Fruit fly (Drosophila melanogaster) whole organism, larva: ENCODE data around the gene Pc.

Experiments used
- noc ChIP-seq: fragments of 200-800 bp; sonication (Bioruptor generic); optimal IDR thresholded peaks from 3 replicates; lab custom pipeline; 2019; ENCODE audit warnings: missing biosample characterization, mild to moderate bottlenecking, missing genetic modification characterization, moderate library complexity

The Pc gene

dm6 chr3L:21319957-21320356 lies 2.1 kb upstream of the Pc start:
- TF ChIP-seq noc (tag; lab: Kevin White, UChicago), result no peak

- no peak for TF ChIP-seq noc (tag; lab: Kevin White, UChicago)
Observed at dm6 chr3L:21319313-21319907, 1.6 kb upstream of the Pc start.

DNA sequence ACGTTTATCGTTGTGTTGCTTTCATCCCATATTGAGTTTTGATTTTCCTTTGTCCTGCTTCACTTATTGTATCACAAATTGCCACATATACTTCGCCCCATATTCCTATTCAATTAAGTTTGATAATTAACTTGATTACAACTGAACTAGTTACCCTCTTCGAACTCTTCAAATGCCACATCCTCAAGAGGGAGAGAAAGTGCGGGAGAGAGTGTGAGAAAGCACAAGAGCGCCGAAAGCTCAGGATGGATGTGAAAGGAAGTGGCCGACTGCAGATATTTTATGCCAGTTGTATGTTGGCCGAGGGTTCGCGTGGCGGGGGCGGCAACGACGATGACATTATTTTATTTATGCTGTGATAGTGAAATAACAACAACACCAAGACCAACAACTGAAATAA lies 654 bp upstream of the Pc start, which contains the start of gene Rab26:
Gene Rab26, plus strand, starts transcription at position 301 of the 400 bp plus-strand sequence.
- no peak for TF ChIP-seq noc (tag; lab: Kevin White, UChicago)

- peak; percentile 100 for TF ChIP-seq noc (tag; lab: Kevin White, UChicago)
Observed at dm6 chr3L:21304400-21304799, 13.4 kb downstream of the Pc start, which contains the start of the genes CG11309 and CG7632. TSS of gene CG11309 (minus strand) at chr3L:21304658. TSS of gene CG7632 (plus strand) at chr3L:21304697.

- no peak for TF ChIP-seq noc (tag; lab: Kevin White, UChicago)
Observed at dm6 chr3L:21303659-21304058, 14.2 kb downstream of the Pc start.

- no peak for TF ChIP-seq noc (tag; lab: Kevin White, UChicago)
Observed at dm6 chr3L:21302493-21302892, 15.3 kb downstream of the Pc start.

DNA sequence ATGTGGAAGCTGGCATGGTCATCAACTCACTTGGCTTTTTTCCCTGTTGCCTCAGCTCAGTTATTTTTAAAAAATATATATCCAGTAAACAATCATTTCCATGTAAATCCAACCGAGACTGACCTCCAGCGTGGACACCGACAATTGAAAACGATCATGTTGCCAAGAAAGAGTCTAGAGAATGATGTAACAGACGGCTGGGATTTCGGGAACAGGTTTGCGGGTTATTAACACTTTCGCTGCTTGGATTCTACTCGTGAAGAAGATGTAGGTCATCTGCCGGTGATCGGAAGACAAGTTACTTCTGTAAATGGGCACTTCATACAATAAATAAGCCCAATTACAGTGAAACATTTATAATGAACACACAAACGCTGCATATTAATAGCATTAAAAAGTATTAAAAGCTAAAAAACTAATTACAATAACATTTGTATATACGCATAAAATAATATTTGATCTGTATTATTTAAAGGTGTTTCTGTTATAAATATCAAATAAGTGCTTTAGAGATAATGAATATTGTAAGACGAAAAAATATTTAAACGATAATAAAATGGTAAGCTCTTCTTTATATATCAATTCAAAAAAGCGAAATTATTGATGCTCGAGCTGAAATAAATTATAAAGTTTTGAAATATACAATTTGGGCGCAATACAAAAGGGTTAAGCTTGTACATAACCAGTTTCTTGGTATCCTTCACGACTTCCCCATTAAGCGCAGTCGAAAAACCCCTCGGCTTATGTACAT lies 15.9 kb downstream of the Pc start:
- no peak for TF ChIP-seq noc (tag; lab: Kevin White, UChicago)

dm6 chr3L:21300280-21300679 lies 17.5 kb downstream of the Pc start, which contains the start of gene Cpr78Cc:
TSS of gene Cpr78Cc (plus strand) at chr3L:21300580.
- no peak for TF ChIP-seq noc (tag; lab: Kevin White, UChicago)

- no peak for TF ChIP-seq noc (tag; lab: Kevin White, UChicago)
Observed at dm6 chr3L:21299203-21299602, 18.6 kb downstream of the Pc start.

- no peak for TF ChIP-seq noc (tag; lab: Kevin White, UChicago)
Observed at dm6 chr3L:21298375-21298774, 19.4 kb downstream of the Pc start, which contains the start of gene CG43702. TSS of gene CG43702 (plus strand) at chr3L:21298675.

DNA sequence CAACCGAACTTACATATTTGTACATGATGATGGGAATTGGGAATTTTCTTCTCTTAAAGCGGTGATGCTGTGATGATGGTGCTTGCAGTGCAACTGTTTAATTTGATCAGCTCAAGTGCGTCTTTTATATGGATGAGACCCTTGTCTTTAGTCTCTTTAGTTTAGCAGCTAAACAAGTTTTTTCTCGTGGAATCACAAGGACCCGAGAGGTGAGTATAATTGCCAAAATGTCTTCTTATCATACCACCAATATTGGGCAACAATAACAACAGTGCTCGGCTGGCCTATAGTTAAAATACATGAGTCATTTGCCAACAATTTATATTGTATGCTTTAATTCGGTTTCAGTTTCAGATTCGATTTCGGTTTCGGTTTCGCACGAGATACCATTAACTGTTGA lies 20.1 kb downstream of the Pc start, which contains the start of gene Edg78E:
Gene Edg78E, minus strand, starts transcription at position 101 of the 400 bp plus-strand sequence.
- TF ChIP-seq noc (tag; lab: Kevin White, UChicago), result no peak

dm6 chr3L:21294202-21294601 lies 23.6 kb downstream of the Pc start, which contains the start of gene Cpr78Cb:
TSS of gene Cpr78Cb (plus strand) at chr3L:21294492.
- no peak for TF ChIP-seq noc (tag; lab: Kevin White, UChicago)

- TF ChIP-seq noc (tag; lab: Kevin White, UChicago), result no peak
Observed at dm6 chr3L:21292700-21293099, 25.1 kb downstream of the Pc start, which contains the start of gene Cpr78Ca. TSS of gene Cpr78Ca (minus strand) at chr3L:21292800.

- no peak for TF ChIP-seq noc (tag; lab: Kevin White, UChicago)
Observed at dm6 chr3L:21291055-21291454, 26.8 kb downstream of the Pc start.

DNA sequence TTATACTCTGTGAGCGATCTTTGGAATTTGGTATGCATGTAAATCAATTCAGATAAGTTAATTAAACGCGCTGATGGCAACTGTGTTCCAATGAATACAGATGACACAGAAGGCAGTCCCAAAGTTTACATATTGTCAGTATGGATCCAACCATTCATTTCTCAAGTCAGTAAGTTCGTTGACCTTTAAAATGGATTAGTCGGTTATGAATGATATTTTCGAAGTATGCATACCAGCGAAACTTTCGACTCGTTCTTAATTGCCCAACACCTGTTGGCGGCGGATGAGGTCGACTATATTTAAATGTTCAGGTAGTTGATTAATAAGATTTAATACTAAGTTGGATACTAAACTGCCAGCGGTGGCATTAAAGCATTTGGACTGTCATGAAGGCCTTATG lies 27.5 kb downstream of the Pc start:
- TF ChIP-seq noc (tag; lab: Kevin White, UChicago), result no peak

DNA sequence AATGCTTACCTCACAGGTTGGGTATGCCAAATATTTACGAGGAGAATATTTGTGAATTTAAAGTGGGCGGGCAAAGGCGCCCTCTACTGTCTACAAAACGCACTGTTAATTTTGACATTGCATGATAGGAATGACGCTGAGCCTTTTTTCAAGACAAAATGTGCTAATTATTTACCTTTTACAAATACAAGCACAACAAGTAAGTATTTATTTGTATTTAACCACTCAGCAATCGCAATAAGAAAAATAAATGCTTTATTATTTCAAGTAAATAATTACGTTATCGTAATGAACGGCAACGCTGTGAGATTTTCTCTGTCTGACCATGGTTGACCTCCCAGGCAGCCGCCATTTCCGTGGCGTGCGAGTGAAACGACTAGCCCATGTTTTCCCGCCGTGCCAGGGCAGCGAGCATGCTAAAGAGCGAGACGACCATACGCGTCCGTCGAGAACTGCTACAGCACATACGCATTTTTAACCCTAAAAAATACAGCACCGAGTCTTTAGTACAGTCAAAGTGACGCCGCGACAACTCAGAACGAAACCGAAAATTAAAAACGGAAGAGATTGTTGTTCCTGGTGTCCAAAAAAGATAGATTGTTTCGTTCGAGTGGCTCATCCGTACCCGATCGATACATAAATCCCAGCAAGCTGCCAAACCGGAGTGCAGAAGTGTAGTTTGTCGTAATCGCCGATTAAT lies 32.0 kb downstream of the Pc start, which contains the start of the genes CG12974 and pzg:
Gene CG12974, minus strand, starts transcription at position 324 of the 700 bp plus-strand sequence.
Gene pzg, plus strand, starts transcription at position 461 of the 700 bp plus-strand sequence.
- no peak for TF ChIP-seq noc (tag; lab: Kevin White, UChicago)
